Fruit fly (Drosophila melanogaster) whole organism, embryonic: ENCODE measurements around the gene CG6569.

Experiments
- Bteb2 ChIP-seq: fragments of 200-800 bp; sonication (Bioruptor generic); optimal IDR thresholded peaks from 2 replicates; lab custom pipeline; 2016; ENCODE audit warnings: missing biosample characterization, missing genetic modification characterization
- CG10959 ChIP-seq: fragments of 200-800 bp; sonication (Bioruptor generic); IDR thresholded peaks from 2 replicates; pipeline ENCODE4 v1.3.6; 2022; ENCODE audit warnings: missing biosample characterization, missing genetic modification characterization
- CG10979 ChIP-seq: fragments of 200-800 bp; sonication (Bioruptor generic); optimal IDR thresholded peaks from 2 replicates; lab custom pipeline; 2018; ENCODE audit warnings: missing biosample characterization, mild to moderate bottlenecking, missing genetic modification characterization, moderate library complexity
- CG14860 ChIP-seq: fragments of 200-800 bp; sonication (Bioruptor generic); IDR thresholded peaks from 3 replicates; pipeline ENCODE4 v1.3.6; 2022; ENCODE audit warnings: missing biosample characterization, missing genetic modification characterization; ENCODE audit not compliant: partially characterized antibody
- CG17186 ChIP-seq: fragments of 200-800 bp; sonication (Bioruptor generic); optimal IDR thresholded peaks from 3 replicates; lab custom pipeline; 2017; ENCODE audit warnings: missing biosample characterization, missing genetic modification reagents, missing genetic modification characterization
- CG17912 ChIP-seq: fragments of 200-800 bp; sonication (Bioruptor generic); optimal IDR thresholded peaks from 2 replicates; lab custom pipeline; 2018; ENCODE audit warnings: missing biosample characterization, mild to moderate bottlenecking, missing genetic modification characterization
- CG2199 ChIP-seq: fragments of 200-800 bp; sonication (Bioruptor generic); IDR thresholded peaks from 3 replicates; pipeline ENCODE4 v1.3.6; 2022; ENCODE audit warnings: missing biosample characterization, missing genetic modification characterization
- CG2678 ChIP-seq: fragments of 200-800 bp; sonication (Bioruptor generic); optimal IDR thresholded peaks from 3 replicates; lab custom pipeline; 2019; ENCODE audit warnings: missing biosample characterization, mild to moderate bottlenecking, missing genetic modification characterization, moderate library complexity
- CG32532 ChIP-seq: fragments of 200-800 bp; sonication (Bioruptor generic); IDR thresholded peaks from 2 replicates; pipeline ENCODE4 v1.3.6; 2022; ENCODE audit warnings: missing biosample characterization, missing genetic modification characterization
- CG34224 ChIP-seq: fragments of 200-800 bp; sonication (Bioruptor generic); IDR thresholded peaks from 3 replicates; pipeline ENCODE4 v1.3.6; 2022; ENCODE audit warnings: missing biosample characterization, missing genetic modification characterization; ENCODE audit not compliant: partially characterized antibody
- CG3995 ChIP-seq: fragments of 200-800 bp; sonication (Bioruptor generic); optimal IDR thresholded peaks from 3 replicates; lab custom pipeline; 2016; ENCODE audit warnings: missing biosample characterization, missing genetic modification characterization
- CG4282 ChIP-seq: fragments of 200-800 bp; sonication (Bioruptor generic); optimal IDR thresholded peaks from 2 replicates; lab custom pipeline; 2016; ENCODE audit warnings: missing biosample characterization, missing genetic modification characterization
- CG4854 ChIP-seq: fragments of 200-800 bp; sonication (Bioruptor generic); optimal IDR thresholded peaks from 2 replicates; lab custom pipeline; 2016; ENCODE audit warnings: missing biosample characterization, missing genetic modification characterization, inconsistent platforms
- CG5953 ChIP-seq: fragments of 200-800 bp; sonication (Bioruptor generic); IDR thresholded peaks from 2 replicates; pipeline ENCODE4 v1.3.6; 2022; ENCODE audit warnings: missing biosample characterization, missing genetic modification characterization
- CG8290 ChIP-seq, 3 experiments: fragments of 200-800 bp; sonication (Bioruptor generic); optimal IDR thresholded peaks; 2 replicates each; lab custom pipeline; 2016 to 2019; ENCODE audit warnings: missing biosample characterization in 3 of 3, missing genetic modification characterization in 3 of 3, mild to moderate bottlenecking in 2 of 3, moderate library complexity in 1 of 3
- CG8765 ChIP-seq: fragments of 200-800 bp; sonication (Bioruptor generic); IDR thresholded peaks from 2 replicates; pipeline ENCODE4 v1.3.6; 2022; ENCODE audit warnings: missing biosample characterization, missing genetic modification characterization
- D ChIP-seq, 2 experiments: fragments of 200-800 bp in 1 of 2; fragments of >200 bp in 1 of 2; sonication (Bioruptor generic) in 1 of 2; optimal IDR thresholded peaks; 2 replicates in 1 of 2; 3 replicates in 1 of 2; lab custom pipeline; 2017; ENCODE audit warnings: mild to moderate bottlenecking in 1 of 2, missing biosample characterization in 1 of 2, missing genetic modification characterization in 1 of 2, missing genetic modification reagents in 1 of 2
- D19A ChIP-seq: fragments of 200-800 bp; optimal IDR thresholded peaks from 3 replicates; lab custom pipeline; 2019; ENCODE audit warnings: missing biosample characterization, mild to moderate bottlenecking, missing genetic modification characterization, moderate library complexity
- Dfd ChIP-seq, 2 experiments: fragments of >200 bp; optimal IDR thresholded peaks; 2 replicates each; lab custom pipeline; 2017; ENCODE audit warnings: missing biosample characterization in 2 of 2, missing genetic modification characterization in 2 of 2
- Dll ChIP-seq: fragments of 200-800 bp; sonication (Bioruptor generic); IDR thresholded peaks from 4 replicates; pipeline ENCODE4 v1.3.6; 2022; ENCODE audit warnings: missing biosample characterization, missing genetic modification characterization; ENCODE audit not compliant: partially characterized antibody
- E2f2 ChIP-seq: fragments of 200-800 bp; sonication (Bioruptor generic); IDR thresholded peaks from 2 replicates; pipeline ENCODE4 v1.3.6; 2022; ENCODE audit warnings: missing biosample characterization, missing genetic modification characterization
- Eip74EF ChIP-seq, 2 experiments: fragments of 200-800 bp in 1 of 2; fragments of >200 bp in 1 of 2; sonication (Bioruptor generic) in 1 of 2; optimal IDR thresholded peaks; 2 replicates each; lab custom pipeline; 2017 to 2019; ENCODE audit warnings: missing biosample characterization in 2 of 2, missing genetic modification characterization in 2 of 2, mild to moderate bottlenecking in 1 of 2, moderate library complexity in 1 of 2
- HHEX ChIP-seq: fragments of 200-800 bp; sonication (Bioruptor generic); optimal IDR thresholded peaks from 3 replicates; lab custom pipeline; 2017; ENCODE audit warnings: missing biosample characterization, mild to moderate bottlenecking, missing genetic modification characterization, missing genetic modification reagents
- HmgD ChIP-seq: fragments of 200-800 bp; sonication (Bioruptor generic); optimal IDR thresholded peaks from 3 replicates; lab custom pipeline; 2016; ENCODE audit warnings: missing biosample characterization, missing genetic modification characterization
- HmgZ ChIP-seq: fragments of 200-800 bp; sonication (Bioruptor generic); optimal IDR thresholded peaks from 2 replicates; lab custom pipeline; 2018; ENCODE audit warnings: missing biosample characterization, mild to moderate bottlenecking, missing genetic modification characterization
- Mad ChIP-seq: fragments of 200-800 bp; sonication (Bioruptor generic); optimal IDR thresholded peaks from 2 replicates; lab custom pipeline; 2016; ENCODE audit warnings: missing biosample characterization, missing genetic modification characterization
- Sox102F ChIP-seq: fragments of 200-800 bp; sonication (Bioruptor generic); optimal IDR thresholded peaks from 2 replicates; lab custom pipeline; 2018; ENCODE audit warnings: missing biosample characterization, mild to moderate bottlenecking, missing genetic modification characterization, moderate library complexity
- Stat92E ChIP-seq, 3 experiments: fragments of >200 bp in 2 of 3; fragments of 200-800 bp in 1 of 3; sonication (Bioruptor generic) in 1 of 3; optimal IDR thresholded peaks; 2 replicates each; lab custom pipeline; 2017 to 2019; ENCODE audit warnings: missing biosample characterization in 3 of 3, missing genetic modification characterization in 3 of 3, mild to moderate bottlenecking in 1 of 3, moderate library complexity in 1 of 3
- Xrp1 ChIP-seq: fragments of 200-800 bp; sonication (Bioruptor generic); IDR thresholded peaks from 2 replicates; pipeline ENCODE4 v1.3.6; 2022; ENCODE audit warnings: missing biosample characterization, missing genetic modification characterization
- crp ChIP-seq, 2 experiments: fragments of 200-800 bp; sonication (Bioruptor generic); optimal IDR thresholded peaks; 2 replicates in 1 of 2; 3 replicates in 1 of 2; lab custom pipeline; 2017; ENCODE audit warnings: missing biosample characterization in 2 of 2, missing genetic modification characterization in 2 of 2, mild to moderate bottlenecking in 1 of 2, moderate library complexity in 1 of 2
- dati ChIP-seq: fragments of 200-800 bp; sonication (Bioruptor generic); IDR thresholded peaks from 2 replicates; pipeline ENCODE4 v1.3.6; 2022; ENCODE audit warnings: missing biosample characterization, missing genetic modification characterization
- ems ChIP-seq: fragments of 200-800 bp; sonication (Bioruptor generic); optimal IDR thresholded peaks from 3 replicates; lab custom pipeline; 2016; ENCODE audit warnings: missing biosample characterization, missing genetic modification characterization
- fd64A ChIP-seq: fragments of 200-800 bp; sonication (Bioruptor generic); optimal IDR thresholded peaks from 3 replicates; lab custom pipeline; 2018; ENCODE audit warnings: missing biosample characterization, mild to moderate bottlenecking, missing genetic modification characterization
- hth ChIP-seq: fragments of >200 bp; optimal IDR thresholded peaks from 2 replicates; lab custom pipeline; 2017; ENCODE audit warnings: inconsistent platforms
- knrl ChIP-seq: fragments of 200-800 bp; sonication (Bioruptor generic); IDR thresholded peaks from 3 replicates; pipeline ENCODE4 v1.3.6; 2022; ENCODE audit warnings: missing biosample characterization, missing genetic modification characterization; ENCODE audit not compliant: partially characterized antibody
- lilli ChIP-seq: fragments of 200-800 bp; sonication (Bioruptor generic); optimal IDR thresholded peaks from 3 replicates; lab custom pipeline; 2016; ENCODE audit warnings: missing biosample characterization, missing genetic modification characterization
- lola ChIP-seq, 3 experiments: fragments of >200 bp in 2 of 3; fragments of 200-800 bp in 1 of 3; sonication (Bioruptor generic) in 1 of 3; optimal IDR thresholded peaks; 2 replicates each; lab custom pipeline; 2017 to 2019; ENCODE audit warnings: missing biosample characterization in 3 of 3, missing genetic modification characterization in 3 of 3, mild to moderate bottlenecking in 1 of 3, moderate library complexity in 1 of 3
- onecut ChIP-seq: fragments of 200-800 bp; sonication (Bioruptor generic); IDR thresholded peaks from 2 replicates; pipeline ENCODE4 v1.3.6; 2022; ENCODE audit warnings: missing biosample characterization, missing genetic modification characterization
- p53 ChIP-seq: fragments of 200-800 bp; sonication (Bioruptor generic); optimal IDR thresholded peaks from 2 replicates; lab custom pipeline; 2016; ENCODE audit warnings: missing biosample characterization, missing genetic modification characterization
- pb ChIP-seq: fragments of 200-800 bp; sonication (Bioruptor generic); optimal IDR thresholded peaks from 3 replicates; lab custom pipeline; 2016; ENCODE audit warnings: missing biosample characterization, missing genetic modification characterization
- pzg ChIP-seq: fragments of 200-800 bp; sonication (Bioruptor generic); optimal IDR thresholded peaks from 3 replicates; lab custom pipeline; 2018; ENCODE audit warnings: missing biosample characterization, mild to moderate bottlenecking, missing genetic modification characterization, moderate library complexity
- ro ChIP-seq: fragments of 200-800 bp; sonication (Bioruptor generic); IDR thresholded peaks from 2 replicates; pipeline ENCODE4 v1.3.6; 2022; ENCODE audit warnings: missing biosample characterization, missing genetic modification characterization
- sd ChIP-seq: fragments of 200-800 bp; sonication (Bioruptor generic); optimal IDR thresholded peaks from 3 replicates; lab custom pipeline; 2018; ENCODE audit warnings: missing biosample characterization, mild to moderate bottlenecking, missing genetic modification characterization, moderate library complexity
- sr ChIP-seq: fragments of 200-800 bp; sonication (Bioruptor generic); IDR thresholded peaks from 3 replicates; pipeline ENCODE4 v1.3.6; 2022; ENCODE audit warnings: missing biosample characterization, missing genetic modification characterization
- ssp ChIP-seq: fragments of 200-800 bp; sonication (Bioruptor generic); IDR thresholded peaks from 2 replicates; pipeline ENCODE4 v1.3.6; 2022; ENCODE audit warnings: missing biosample characterization, missing genetic modification characterization
- trem ChIP-seq: fragments of 200-800 bp; optimal IDR thresholded peaks from 3 replicates; lab custom pipeline; 2019; ENCODE audit warnings: missing biosample characterization, mild to moderate bottlenecking, missing genetic modification characterization, moderate library complexity
- unc-4 ChIP-seq: fragments of 200-800 bp; sonication (Bioruptor generic); IDR thresholded peaks from 2 replicates; pipeline ENCODE4 v1.3.6; 2022; ENCODE audit warnings: missing biosample characterization, missing genetic modification characterization; ENCODE audit not compliant: partially characterized antibody
- unpg ChIP-seq: fragments of 200-800 bp; sonication (Bioruptor generic); optimal IDR thresholded peaks from 3 replicates; lab custom pipeline; 2018; ENCODE audit warnings: missing biosample characterization, mild to moderate bottlenecking, missing genetic modification characterization, moderate library complexity
- wek ChIP-seq: fragments of 200-800 bp; sonication (Bioruptor generic); optimal IDR thresholded peaks from 3 replicates; lab custom pipeline; 2018; ENCODE audit warnings: missing biosample characterization, mild to moderate bottlenecking, missing genetic modification characterization, moderate library complexity
- z ChIP-seq: fragments of 200-800 bp; sonication (Bioruptor generic); IDR thresholded peaks from 3 replicates; pipeline ENCODE4 v1.3.6; 2022; ENCODE audit warnings: missing biosample characterization, missing genetic modification characterization

CG6569 gene

DNA sequence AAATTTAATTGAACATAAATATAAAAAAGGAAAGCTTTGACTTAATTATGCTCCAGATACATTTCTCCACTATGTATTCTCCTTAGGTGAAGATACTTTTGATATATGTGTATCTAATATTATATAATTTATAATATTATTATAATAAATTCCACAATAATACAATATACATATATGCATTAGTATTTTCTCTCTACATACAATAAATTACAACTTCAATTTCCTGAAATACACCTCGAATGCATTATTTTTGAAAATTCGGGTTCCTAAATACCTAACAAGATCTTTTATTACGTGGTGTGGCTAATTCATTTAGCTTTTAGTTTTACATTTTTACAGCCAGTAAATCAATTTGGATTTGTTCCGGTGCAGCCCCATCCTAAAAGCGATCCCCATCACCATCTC lies 37.4 kb downstream of the CG6569 start (continued):
- TF ChIP-seq Dll (GFP tag; lab: Robert Waterston, UW) (no peak), CG5953 (GFP tag; lab: Robert Waterston, UW) (no peak), Mad (no peak), D (optimal IDR thresholded peaks at IDR 0.05; lab: Kevin White, UChicago) (no peak), D (GFP tag; optimal IDR thresholded peaks at IDR 0.05; lab: Kevin White, UChicago) (peak; percentile 14), z (GFP tag; lab: Robert Waterston, UW) (no peak), CG17186 (GFP tag; lab: Kevin White, UChicago) (no peak), onecut (GFP tag; lab: Robert Waterston, UW) (no peak), CG17912 (GFP tag; lab: Kevin White, UChicago) (no peak), sr (GFP tag; lab: Robert Waterston, UW) (no peak), pzg (GFP tag; lab: Kevin White, UChicago) (no peak), lola (GFP tag; optimal IDR thresholded peaks at IDR 0.05; lab: Kevin White, UChicago) (peak in 1 of 3 experiments; percentile 76), CG14860 (GFP tag; lab: Robert Waterston, UW) (no peak), knrl (no peak), Stat92E (GFP tag; optimal IDR thresholded peaks at IDR 0.05; lab: Kevin White, UChicago) (peak in 1 of 3 experiments; percentile 23), sd (no peak), p53 (GFP tag; lab: Kevin White, UChicago) (no peak), CG10959 (GFP tag; lab: Robert Waterston, UW) (no peak), crp (GFP tag; optimal IDR thresholded peaks at IDR 0.05; lab: Kevin White, UChicago) (no peak), E2f2 (GFP tag; lab: Robert Waterston, UW) (no peak), hth (no peak), CG32532 (GFP tag; lab: Robert Waterston, UW) (no peak), Xrp1 (GFP tag; lab: Robert Waterston, UW) (peak; percentile 49; the same call in 1 of the 2 replicates), unpg (peak; percentile 19), CG2199 (GFP tag; lab: Robert Waterston, UW) (no peak), HmgZ (no peak), dati (GFP tag; lab: Robert Waterston, UW) (no peak), D19A (tag; lab: Kevin White, UChicago) (peak; percentile 45), pb (no peak), CG4854 (GFP tag; lab: Kevin White, UChicago) (no peak), Eip74EF (GFP tag; optimal IDR thresholded peaks at IDR 0.05; lab: Kevin White, UChicago) (no peak), ssp (GFP tag; lab: Robert Waterston, UW) (no peak), ems (no peak), HmgD (GFP tag; lab: Kevin White, UChicago) (no peak), trem (tag; lab: Kevin White, UChicago) (peak; percentile 42), HHEX (no peak), CG10979 (tag; lab: Kevin White, UChicago) (peak; percentile 81), wek (GFP tag; lab: Kevin White, UChicago) (no peak), lilli (GFP tag; lab: Kevin White, UChicago) (no peak), fd64A (GFP tag; lab: Kevin White, UChicago) (no peak), Dfd (GFP tag; optimal IDR thresholded peaks at IDR 0.05; lab: Kevin White, UChicago) (no peak), CG34224 (GFP tag; lab: Robert Waterston, UW) (no peak), CG2678 (peak; percentile 44), CG8290 (GFP tag; optimal IDR thresholded peaks at IDR 0.05; lab: Kevin White, UChicago) (no peak), CG8290 (tag; optimal IDR thresholded peaks at IDR 0.05; lab: Kevin White, UChicago) (no peak), CG8765 (GFP tag; lab: Robert Waterston, UW) (no peak), ro (GFP tag; lab: Robert Waterston, UW) (no peak), Sox102F (GFP tag; lab: Kevin White, UChicago) (peak; percentile 40), CG3995 (GFP tag; lab: Kevin White, UChicago) (no peak), CG4282 (GFP tag; lab: Kevin White, UChicago) (no peak), unc-4 (GFP tag; lab: Robert Waterston, UW) (no peak), Bteb2 (GFP tag; lab: Kevin White, UChicago) (no peak)
